Fruit fly (Drosophila melanogaster) whole organism, embryonic: ENCODE data around the gene CG17839.

ENCODE experiments used
- Asciz ChIP-seq: fragments of 200-800 bp; sonication (Bioruptor generic); optimal IDR thresholded peaks from 2 replicates; lab custom pipeline; 2017; ENCODE audit warnings: missing biosample characterization, mild to moderate bottlenecking, missing genetic modification characterization, missing genetic modification reagents
- Blimp-1 ChIP-seq: fragments of 200-800 bp; sonication (Bioruptor generic); optimal IDR thresholded peaks from 3 replicates; lab custom pipeline; 2018; ENCODE audit warnings: missing biosample characterization, missing genetic modification characterization, mild to moderate bottlenecking, moderate library complexity, missing genetic modification reagents
- BtbVII ChIP-seq: fragments of 200-800 bp; sonication (Bioruptor generic); optimal IDR thresholded peaks from 3 replicates; lab custom pipeline; 2017; ENCODE audit warnings: missing biosample characterization, mild to moderate bottlenecking, missing genetic modification characterization
- CG10366 ChIP-seq: fragments of 200-800 bp; sonication (Bioruptor generic); IDR thresholded peaks from 2 replicates; pipeline ENCODE4 v1.3.6; 2022; ENCODE audit warnings: missing biosample characterization, missing genetic modification characterization
- CG10462 ChIP-seq: fragments of 200-800 bp; sonication (Bioruptor generic); optimal IDR thresholded peaks from 2 replicates; lab custom pipeline; 2016; ENCODE audit warnings: missing biosample characterization, missing genetic modification characterization
- CG10543 ChIP-seq: fragments of 200-800 bp; sonication (Bioruptor generic); optimal IDR thresholded peaks from 3 replicates; lab custom pipeline; 2017; ENCODE audit warnings: missing biosample characterization, mild to moderate bottlenecking, missing genetic modification characterization, moderate library complexity
- CG11398 ChIP-seq: fragments of 200-800 bp; sonication (Bioruptor generic); optimal IDR thresholded peaks from 2 replicates; lab custom pipeline; 2016; ENCODE audit warnings: missing biosample characterization, missing genetic modification characterization
- CG11695 ChIP-seq: fragments of 200-800 bp; sonication (Bioruptor generic); IDR thresholded peaks from 3 replicates; pipeline ENCODE4 v1.3.6; 2022; ENCODE audit warnings: missing biosample characterization, missing genetic modification characterization
- CG13287 ChIP-seq: fragments of 200-800 bp; sonication (Bioruptor generic); IDR thresholded peaks from 2 replicates; pipeline ENCODE4 v1.3.6; 2022; ENCODE audit warnings: missing biosample characterization, missing genetic modification characterization; ENCODE audit not compliant: partially characterized antibody
- CG14441 ChIP-seq: fragments of 200-800 bp; sonication (Bioruptor generic); IDR thresholded peaks from 2 replicates; pipeline ENCODE4 v1.3.6; 2022; ENCODE audit warnings: missing biosample characterization, missing genetic modification characterization
- CG14710 ChIP-seq: fragments of 200-800 bp; sonication (Bioruptor generic); optimal IDR thresholded peaks from 3 replicates; lab custom pipeline; 2019; ENCODE audit warnings: missing biosample characterization, mild to moderate bottlenecking, missing genetic modification characterization, moderate library complexity
- CG15011 ChIP-seq: fragments of 200-800 bp; sonication (Bioruptor generic); optimal IDR thresholded peaks from 3 replicates; lab custom pipeline; 2018; ENCODE audit warnings: missing biosample characterization, mild to moderate bottlenecking, missing genetic modification characterization
- CG15269 ChIP-seq: fragments of 200-800 bp; sonication (Bioruptor generic); optimal IDR thresholded peaks from 2 replicates; lab custom pipeline; 2018; ENCODE audit warnings: missing biosample characterization, mild to moderate bottlenecking, missing genetic modification characterization, moderate library complexity
- CG18764 ChIP-seq: fragments of 200-800 bp; sonication (Bioruptor generic); optimal IDR thresholded peaks from 3 replicates; lab custom pipeline; 2016; ENCODE audit warnings: missing biosample characterization, missing genetic modification characterization
- CG2199 ChIP-seq: fragments of 200-800 bp; sonication (Bioruptor generic); IDR thresholded peaks from 3 replicates; pipeline ENCODE4 v1.3.6; 2022; ENCODE audit warnings: missing biosample characterization, missing genetic modification characterization
- CG32772 ChIP-seq: fragments of 200-800 bp; sonication (Bioruptor generic); IDR thresholded peaks from 2 replicates; pipeline ENCODE4 v1.3.6; 2022; ENCODE audit warnings: missing biosample characterization, missing genetic modification characterization
- CG34224 ChIP-seq: fragments of 200-800 bp; sonication (Bioruptor generic); IDR thresholded peaks from 3 replicates; pipeline ENCODE4 v1.3.6; 2022; ENCODE audit warnings: missing biosample characterization, missing genetic modification characterization; ENCODE audit not compliant: partially characterized antibody
- CG4360 ChIP-seq: fragments of 200-800 bp; sonication (Bioruptor generic); IDR thresholded peaks from 2 replicates; pipeline ENCODE4 v1.3.6; 2022; ENCODE audit warnings: missing biosample characterization, missing genetic modification characterization
- CG7357 ChIP-seq: fragments of 200-800 bp; sonication (Bioruptor generic); IDR thresholded peaks from 3 replicates; pipeline ENCODE4 v1.3.6; 2022; ENCODE audit warnings: missing biosample characterization, missing genetic modification characterization
- CG7556 ChIP-seq: fragments of 200-800 bp; sonication (Bioruptor generic); optimal IDR thresholded peaks from 2 replicates; lab custom pipeline; 2017; ENCODE audit warnings: missing biosample characterization, mild to moderate bottlenecking, missing genetic modification characterization
- CG8478 ChIP-seq: fragments of >200 bp; optimal IDR thresholded peaks from 2 replicates; lab custom pipeline; 2018
- CHES-1-like ChIP-seq: fragments of 200-800 bp; sonication (Bioruptor generic); optimal IDR thresholded peaks from 2 replicates; lab custom pipeline; 2016; ENCODE audit warnings: missing biosample characterization, missing genetic modification characterization
- D19A ChIP-seq: fragments of 200-800 bp; optimal IDR thresholded peaks from 3 replicates; lab custom pipeline; 2019; ENCODE audit warnings: missing biosample characterization, mild to moderate bottlenecking, missing genetic modification characterization, moderate library complexity
- Dbx ChIP-seq: fragments of 200-800 bp; sonication (Bioruptor generic); IDR thresholded peaks from 3 replicates; pipeline ENCODE4 v1.3.6; 2022; ENCODE audit warnings: missing biosample characterization, missing genetic modification characterization
- Dek ChIP-seq: fragments of 200-800 bp; sonication (Bioruptor generic); optimal IDR thresholded peaks from 3 replicates; lab custom pipeline; 2019; ENCODE audit warnings: missing biosample characterization, mild to moderate bottlenecking, missing genetic modification characterization, moderate library complexity
- Dll ChIP-seq: fragments of 200-800 bp; sonication (Bioruptor generic); IDR thresholded peaks from 4 replicates; pipeline ENCODE4 v1.3.6; 2022; ENCODE audit warnings: missing biosample characterization, missing genetic modification characterization; ENCODE audit not compliant: partially characterized antibody
- Dref ChIP-seq: fragments of 200-800 bp; sonication (Bioruptor generic); IDR thresholded peaks from 2 replicates; pipeline ENCODE4 v1.3.6; 2022; ENCODE audit warnings: missing biosample characterization, missing genetic modification characterization
- HHEX ChIP-seq: fragments of 200-800 bp; sonication (Bioruptor generic); optimal IDR thresholded peaks from 3 replicates; lab custom pipeline; 2017; ENCODE audit warnings: missing biosample characterization, mild to moderate bottlenecking, missing genetic modification characterization, missing genetic modification reagents
- Hr51 ChIP-seq, 2 experiments: fragments of 200-800 bp; sonication (Bioruptor generic); optimal IDR thresholded peaks; 2 replicates in 1 of 2; 3 replicates in 1 of 2; lab custom pipeline; 2016 to 2018; ENCODE audit warnings: missing biosample characterization in 2 of 2, missing genetic modification characterization in 2 of 2, mild to moderate bottlenecking in 1 of 2, moderate library complexity in 1 of 2
- Mes4 ChIP-seq: fragments of 200-800 bp; sonication (Bioruptor generic); optimal IDR thresholded peaks from 2 replicates; lab custom pipeline; 2016; ENCODE audit warnings: missing biosample characterization, missing genetic modification characterization
- Rx ChIP-seq: fragments of 200-800 bp; sonication (Bioruptor generic); IDR thresholded peaks from 2 replicates; pipeline ENCODE4 v1.3.6; 2022; ENCODE audit warnings: missing biosample characterization, missing genetic modification characterization
- Six4 ChIP-seq: fragments of 200-800 bp; sonication (Bioruptor generic); optimal IDR thresholded peaks from 2 replicates; lab custom pipeline; 2016; ENCODE audit warnings: missing biosample characterization, missing genetic modification characterization
- Xbp1 ChIP-seq: fragments of 200-800 bp; sonication (Bioruptor generic); optimal IDR thresholded peaks from 3 replicates; lab custom pipeline; 2016; ENCODE audit warnings: missing biosample characterization, mild to moderate bottlenecking, missing genetic modification characterization
- cato ChIP-seq: fragments of 200-800 bp; sonication (Bioruptor generic); optimal IDR thresholded peaks from 2 replicates; lab custom pipeline; 2016; ENCODE audit warnings: missing biosample characterization, missing genetic modification characterization, borderline replicate concordance
- chif ChIP-seq, 2 experiments: fragments of 200-800 bp; sonication (Bioruptor generic); optimal IDR thresholded peaks; 3 replicates each; lab custom pipeline; 2016; ENCODE audit warnings: missing biosample characterization in 2 of 2, missing genetic modification characterization in 2 of 2
- crc ChIP-seq: fragments of 200-800 bp; sonication (Bioruptor generic); optimal IDR thresholded peaks from 2 replicates; lab custom pipeline; 2016; ENCODE audit warnings: missing biosample characterization, missing genetic modification characterization
- cwo ChIP-seq: fragments of 200-800 bp; sonication (Bioruptor generic); optimal IDR thresholded peaks from 3 replicates; lab custom pipeline; 2017; ENCODE audit warnings: missing biosample characterization, missing genetic modification characterization, mild to moderate bottlenecking, moderate library complexity, missing genetic modification reagents
- ems ChIP-seq: fragments of 200-800 bp; sonication (Bioruptor generic); optimal IDR thresholded peaks from 3 replicates; lab custom pipeline; 2016; ENCODE audit warnings: missing biosample characterization, missing genetic modification characterization
- en ChIP-seq: fragments of 200-800 bp; sonication (Bioruptor generic); optimal IDR thresholded peaks from 2 replicates; lab custom pipeline; 2016; ENCODE audit warnings: missing biosample characterization, missing genetic modification characterization
- fd64A ChIP-seq: fragments of 200-800 bp; sonication (Bioruptor generic); optimal IDR thresholded peaks from 3 replicates; lab custom pipeline; 2018; ENCODE audit warnings: missing biosample characterization, mild to moderate bottlenecking, missing genetic modification characterization
- fu2 ChIP-seq: fragments of 200-800 bp; sonication (Bioruptor generic); optimal IDR thresholded peaks from 2 replicates; lab custom pipeline; 2016; ENCODE audit warnings: missing biosample characterization, missing genetic modification characterization
- grau ChIP-seq: fragments of 200-800 bp; optimal IDR thresholded peaks from 3 replicates; lab custom pipeline; 2019; ENCODE audit warnings: missing biosample characterization, mild to moderate bottlenecking, missing genetic modification characterization, moderate library complexity
- kah ChIP-seq: fragments of 200-800 bp; sonication (Bioruptor generic); optimal IDR thresholded peaks from 2 replicates; lab custom pipeline; 2018; ENCODE audit warnings: missing biosample characterization, mild to moderate bottlenecking, missing genetic modification characterization
- lilli ChIP-seq: fragments of 200-800 bp; sonication (Bioruptor generic); optimal IDR thresholded peaks from 3 replicates; lab custom pipeline; 2016; ENCODE audit warnings: missing biosample characterization, missing genetic modification characterization
- maf-S ChIP-seq: fragments of 200-800 bp; sonication (Bioruptor generic); optimal IDR thresholded peaks from 2 replicates; lab custom pipeline; 2016; ENCODE audit warnings: missing biosample characterization, missing genetic modification characterization
- psq ChIP-seq: fragments of 200-800 bp; sonication (Bioruptor generic); optimal IDR thresholded peaks from 2 replicates; lab custom pipeline; 2017; ENCODE audit warnings: missing biosample characterization, missing genetic modification characterization
- pzg ChIP-seq: fragments of 200-800 bp; sonication (Bioruptor generic); optimal IDR thresholded peaks from 3 replicates; lab custom pipeline; 2018; ENCODE audit warnings: missing biosample characterization, mild to moderate bottlenecking, missing genetic modification characterization, moderate library complexity
- slp2 ChIP-seq: fragments of 200-800 bp; sonication (Bioruptor generic); optimal IDR thresholded peaks from 2 replicates; lab custom pipeline; 2016; ENCODE audit warnings: missing biosample characterization, missing genetic modification characterization
- ssp ChIP-seq: fragments of 200-800 bp; sonication (Bioruptor generic); IDR thresholded peaks from 2 replicates; pipeline ENCODE4 v1.3.6; 2022; ENCODE audit warnings: missing biosample characterization, missing genetic modification characterization

The CG17839 gene

DNA sequence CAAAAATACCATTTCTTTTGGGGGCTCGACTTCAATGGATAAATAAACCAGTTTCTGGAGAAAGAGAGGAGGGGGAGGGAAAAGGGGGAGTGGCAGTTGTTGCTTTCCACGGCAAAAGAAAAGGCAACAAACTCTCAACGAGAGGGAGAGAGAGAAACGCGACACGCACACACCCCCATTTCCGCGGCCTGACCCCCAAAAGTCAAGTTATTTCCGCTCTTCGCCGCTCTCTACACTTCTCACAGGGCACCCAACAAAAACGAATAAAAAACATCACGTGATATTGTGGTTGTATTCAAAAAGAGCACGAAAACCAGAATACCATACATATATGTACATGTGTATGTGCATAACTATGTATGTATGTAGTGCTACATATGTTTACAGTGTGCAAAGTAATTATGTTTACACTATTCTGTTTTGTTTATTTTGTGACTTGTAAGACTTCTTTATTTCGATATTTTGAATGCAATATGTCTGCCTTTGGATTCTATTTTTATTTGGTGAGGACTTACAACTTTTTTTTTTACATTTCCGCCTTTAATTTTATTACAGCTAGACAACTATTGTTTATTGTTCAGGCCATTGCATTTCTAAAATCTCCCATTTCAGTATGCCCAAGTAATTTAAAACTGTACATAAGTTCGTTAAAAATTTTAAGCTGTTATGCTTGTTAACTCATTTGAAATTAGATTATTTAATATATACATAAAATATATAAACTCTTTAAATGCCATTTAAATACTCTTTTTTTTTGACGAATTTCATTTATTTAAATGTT, 23.7 kb upstream of the CG17839 start (continued):
- peak; percentile 61 for TF ChIP-seq kah (GFP tag; lab: Kevin White, UChicago)
- peak in 1 of 2 experiments; percentile 58 for TF ChIP-seq Hr51 (GFP tag; optimal IDR thresholded peaks at IDR 0.05; lab: Kevin White, UChicago)
- no peak for TF ChIP-seq Dref
- TF ChIP-seq CG2199 (GFP tag; lab: Robert Waterston, UW): no peak
- TF ChIP-seq chif (GFP tag; optimal IDR thresholded peaks at IDR 0.05; lab: Kevin White, UChicago): peak; percentile 26 to 63
- TF ChIP-seq lilli (GFP tag; lab: Kevin White, UChicago): peak; percentile 8
- TF ChIP-seq Dll (GFP tag; lab: Robert Waterston, UW): 0 out of 4 replicates have a peak, but pooled peaks have one; percentile 52
- peak; percentile 67 for TF ChIP-seq CG4360 (GFP tag; lab: Robert Waterston, UW)
- peak; percentile 21 for TF ChIP-seq Six4
- TF ChIP-seq maf-S (GFP tag; lab: Kevin White, UChicago): peak; percentile 28
- TF ChIP-seq CG14710: peak; percentile 76
- peak; percentile 57 for TF ChIP-seq BtbVII (GFP tag; lab: Kevin White, UChicago)
- TF ChIP-seq Mes4: peak; percentile 59
- TF ChIP-seq fd64A: peak; percentile 74
- peak; percentile 62 for TF ChIP-seq Xbp1 (GFP tag; lab: Kevin White, UChicago)
- peak; percentile 25 for TF ChIP-seq CG11398 (GFP tag; lab: Kevin White, UChicago)
- no peak for TF ChIP-seq ssp
- TF ChIP-seq Blimp-1: peak; percentile 67
- TF ChIP-seq psq: no peak
- TF ChIP-seq cato: peak; percentile 52
- TF ChIP-seq CG10543 (GFP tag; lab: Kevin White, UChicago): peak; percentile 82
- TF ChIP-seq HHEX (GFP tag; lab: Kevin White, UChicago): peak; percentile 65
- TF ChIP-seq CG13287 (GFP tag; lab: Robert Waterston, UW): peak; percentile 47; the same call in 1 of the 2 replicates
- TF ChIP-seq CG15011 (GFP tag; lab: Kevin White, UChicago): peak; percentile 30
- TF ChIP-seq CG10366: peak; percentile 55; the same call in 1 of the 2 replicates
- no peak for TF ChIP-seq Rx (GFP tag; lab: Robert Waterston, UW)
- TF ChIP-seq CG7556 (GFP tag; lab: Kevin White, UChicago): peak; percentile 79
- peak; percentile 99 for TF ChIP-seq cwo (GFP tag; lab: Kevin White, UChicago)
- no peak for TF ChIP-seq CG8478 (lab: Kevin White, UChicago)
- peak; percentile 26 for TF ChIP-seq Dek (tag; lab: Kevin White, UChicago)
- peak; percentile 65 for TF ChIP-seq grau
- peak; percentile 71 for TF ChIP-seq Asciz (GFP tag; lab: Kevin White, UChicago)
- 0 out of 3 replicates have a peak, but pooled peaks have one; percentile 39 for TF ChIP-seq CG11695
- TF ChIP-seq CG15269 (tag; lab: Kevin White, UChicago): peak; percentile 76
- peak; percentile 7 for TF ChIP-seq fu2 (GFP tag; lab: Kevin White, UChicago)
- TF ChIP-seq CG10462 (GFP tag; lab: Kevin White, UChicago): peak; percentile 21
- peak; percentile 53 for TF ChIP-seq en (GFP tag; lab: Kevin White, UChicago)
- no peak for TF ChIP-seq CG32772 (GFP tag; lab: Robert Waterston, UW)
- TF ChIP-seq CG14441 (GFP tag; lab: Robert Waterston, UW): peak; percentile 43; the same call in 1 of the 2 replicates
- peak; percentile 45; the same call in 1 of the 3 replicates for TF ChIP-seq CG7357 (GFP tag; lab: Robert Waterston, UW)
- TF ChIP-seq CG18764 (GFP tag; lab: Kevin White, UChicago): peak; percentile 38
- no peak for TF ChIP-seq slp2 (GFP tag; lab: Kevin White, UChicago)
- TF ChIP-seq Dbx: peak; percentile 37; the same call in 1 of the 3 replicates
- peak; percentile 60 for TF ChIP-seq D19A (tag; lab: Kevin White, UChicago)
- TF ChIP-seq CHES-1-like (GFP tag; lab: Kevin White, UChicago): peak; percentile 16
- peak; percentile 62 for TF ChIP-seq CG34224 (GFP tag; lab: Robert Waterston, UW)
- TF ChIP-seq crc (GFP tag; lab: Kevin White, UChicago): peak; percentile 52
- no peak for TF ChIP-seq ems (GFP tag; lab: Kevin White, UChicago)
- peak; percentile 1 for TF ChIP-seq pzg (GFP tag; lab: Kevin White, UChicago)
